Worm (Caenorhabditis elegans): ENCODE measurements around the gene F59E12.1.

DNA sequence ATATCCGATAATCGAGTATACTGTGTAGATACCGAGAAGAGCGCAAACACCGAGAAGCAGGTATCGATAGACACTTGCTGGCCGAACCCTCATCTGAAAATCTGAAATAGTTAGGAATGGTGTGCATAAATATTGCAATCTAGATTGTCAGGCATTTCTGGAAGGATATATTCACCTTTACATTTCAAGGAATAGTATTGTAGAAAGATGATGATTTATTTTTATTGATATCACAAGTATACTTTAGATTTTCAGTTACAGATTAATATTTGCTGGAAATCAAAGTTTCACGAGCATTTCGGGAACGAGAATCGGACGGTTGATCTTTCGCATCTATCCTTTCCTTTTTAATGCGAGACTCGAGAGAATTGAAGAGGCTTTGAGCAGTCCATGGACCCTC is 5.4 kb downstream of the F59E12.1 start, which contains the start of gene fut-3:
- TF ChIP-seq lir-3 (tag; optimal IDR thresholded peaks at IDR 0.05) (no peak), T26A8.4 (GFP tag; IDR thresholded peaks at IDR 0.05) (no peak), nhr-28 (tag; optimal IDR thresholded peaks at IDR 0.05) (no peak), nhr-237 (tag; optimal IDR thresholded peaks at IDR 0.05) (no peak)
